Worm (Caenorhabditis elegans): Measurements from ENCODE around the gene srlf-11.

ce11 chrIV:10858300-10859016 is 27.4 kb downstream of the srlf-11 start, which contains the start of the genes T11G6.2 and hars-1:
- no peak for TF ChIP-seq nhr-76 (tag; optimal IDR thresholded peaks at IDR 0.05)
- TF ChIP-seq ztf-11 (tag; optimal IDR thresholded peaks at IDR 0.05), result no peak
- no peak for TF ChIP-seq ZK546.5 (tag; optimal IDR thresholded peaks at IDR 0.05)
- TF ChIP-seq skn-1 (tag; optimal IDR thresholded peaks at IDR 0.05), result no peak
- peak; percentile 33 for TF ChIP-seq lin-39 (tag; optimal IDR thresholded peaks at IDR 0.05)
